Worm (Caenorhabditis elegans): ENCODE measurements around the gene F46B6.6.

The F46B6.6 gene

DNA sequence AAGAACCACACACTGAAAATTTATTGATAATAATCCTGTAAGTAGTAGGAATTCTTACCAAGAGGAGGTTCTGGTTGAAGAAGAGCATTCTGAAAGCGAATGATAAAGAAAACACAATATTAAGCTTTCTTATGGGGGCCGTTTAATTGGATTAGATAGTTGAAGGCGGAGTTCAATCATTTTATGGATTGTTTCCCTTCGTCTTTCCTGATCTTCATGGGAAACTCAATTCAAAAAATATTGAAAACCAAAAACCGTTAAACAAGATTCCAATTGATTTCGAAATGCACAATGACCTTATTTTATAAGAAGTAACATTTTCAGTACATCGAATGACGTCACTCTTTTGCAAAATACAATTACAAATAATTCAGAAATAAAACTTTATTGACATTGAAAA is 12.4 kb upstream of the F46B6.6 start, which contains the start of gene F46B6.13:
Gene F46B6.13 (minus strand): TSS at position 101 of the 400 bp plus-strand sequence.
- TF ChIP-seq F33H1.4 (GFP tag; IDR thresholded peaks at IDR 0.05), result no peak
- TF ChIP-seq mel-28 (tag; optimal IDR thresholded peaks at IDR 0.05; ENCODE audit: borderline replicate concordance), result no peak
- no peak for TF ChIP-seq tlf-1 (GFP tag; optimal IDR thresholded peaks at IDR 0.05)
- TF ChIP-seq nhr-179 (tag; optimal IDR thresholded peaks at IDR 0.05), result no peak
- TF ChIP-seq mcd-1 (GFP tag; IDR thresholded peaks at IDR 0.05), result no peak
- no peak for TF ChIP-seq ceh-58 (GFP tag; IDR thresholded peaks at IDR 0.05)
- TF ChIP-seq atf-7 (tag; optimal IDR thresholded peaks at IDR 0.05), result no peak
- no peak for TF ChIP-seq Y53F4B.3 (GFP tag; IDR thresholded peaks at IDR 0.05)
- no peak for TF ChIP-seq madf-8 (GFP tag; conservative IDR thresholded peaks at IDR 0.05)

DNA sequence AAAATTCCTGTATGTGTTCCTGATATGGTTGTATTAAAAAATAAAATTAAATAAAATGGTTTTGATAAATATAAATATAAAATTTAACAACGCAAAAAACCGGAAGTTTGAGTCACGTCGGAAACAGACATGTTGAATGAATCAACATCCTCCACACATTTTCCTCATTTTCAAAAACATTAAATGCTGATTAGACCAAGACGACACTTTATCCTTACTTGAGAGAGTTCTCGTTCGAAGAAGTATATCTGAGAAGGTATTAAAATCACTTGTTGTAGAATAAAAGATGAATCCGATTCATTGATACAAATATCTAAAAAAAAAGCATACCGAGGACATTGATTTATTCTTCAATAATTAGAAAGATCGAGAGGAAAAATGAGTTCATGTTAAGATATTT is 11.5 kb upstream of the F46B6.6 start:
- no peak for TF ChIP-seq let-607 (tag; optimal IDR thresholded peaks at IDR 0.05)
- TF ChIP-seq tbp1 (GFP tag; optimal IDR thresholded peaks at IDR 0.05), result no peak
- no peak for TF ChIP-seq Y56A3A.18 (GFP tag; IDR thresholded peaks at IDR 0.05)
- TF ChIP-seq F55B11.4 (tag; optimal IDR thresholded peaks at IDR 0.05; ENCODE audit: borderline replicate concordance, insufficient read depth), result no peak
- no peak for TF ChIP-seq ama-1 (optimal IDR thresholded peaks at IDR 0.05)
- no peak for TF ChIP-seq ama-1 (GFP tag; optimal IDR thresholded peaks at IDR 0.05)
- no peak for TF ChIP-seq chd-7 (tag; optimal IDR thresholded peaks at IDR 0.05)
- no peak for TF ChIP-seq F33H1.4 (GFP tag; IDR thresholded peaks at IDR 0.05)
- no peak for TF ChIP-seq bed-1 (GFP tag; IDR thresholded peaks at IDR 0.05)
- TF ChIP-seq pha-4 (tag; optimal IDR thresholded peaks at IDR 0.05), result no peak
- no peak for TF ChIP-seq rcor-1 (GFP tag; IDR thresholded peaks at IDR 0.05)
- TF ChIP-seq akir-1 (GFP tag; optimal IDR thresholded peaks at IDR 0.05), result no peak
- no peak for TF ChIP-seq hlh-26 (GFP tag; conservative IDR thresholded peaks at IDR 0.05)
- no peak for TF ChIP-seq snpc-1.1 (tag; optimal IDR thresholded peaks at IDR 0.05; ENCODE audit: insufficient read depth)
- TF ChIP-seq cebp-2 (GFP tag; IDR thresholded peaks at IDR 0.05), result no peak
- no peak for TF ChIP-seq lin-40 (tag; optimal IDR thresholded peaks at IDR 0.05)
- no peak for TF ChIP-seq zfh-2 (GFP tag; conservative IDR thresholded peaks at IDR 0.05)
- TF ChIP-seq ceh-40 (GFP tag; IDR thresholded peaks at IDR 0.05), result no peak
- TF ChIP-seq tbx-9 (tag; optimal IDR thresholded peaks at IDR 0.05; ENCODE audit: borderline replicate concordance), result no peak
- no peak for TF ChIP-seq ztf-3 (GFP tag; optimal IDR thresholded peaks at IDR 0.05)

DNA sequence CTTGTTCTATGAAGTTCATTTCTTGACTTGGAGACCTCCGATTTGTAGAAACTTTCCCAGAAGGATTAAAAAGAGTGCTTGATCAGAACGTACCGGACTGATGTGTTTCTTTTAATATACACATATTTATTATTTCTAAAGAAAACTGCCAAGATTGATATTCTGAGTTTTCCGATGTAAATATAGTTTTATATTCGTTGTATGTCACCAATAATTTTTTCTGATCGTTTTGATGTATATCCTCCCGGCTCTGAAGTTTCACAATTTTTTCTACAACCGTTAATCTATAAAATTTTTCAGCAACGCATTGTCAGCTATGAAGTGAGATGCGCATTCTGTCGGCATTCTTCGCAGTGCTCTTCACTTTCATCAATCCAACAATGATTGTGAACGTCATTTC is 9.9 kb upstream of the F46B6.6 start, which contains the start of gene F46B6.9:
Gene F46B6.9 (plus strand): TSS at position 301 of the 400 bp plus-strand sequence.
- TF ChIP-seq ceh-91 (GFP tag; IDR thresholded peaks at IDR 0.05) (no peak), pbrm-1 (GFP tag; IDR thresholded peaks at IDR 0.05) (no peak), egrh-3 (GFP tag; IDR thresholded peaks at IDR 0.05) (no peak), hmg-20 (GFP tag; IDR thresholded peaks at IDR 0.05) (no peak), nfyb-1 (GFP tag; IDR thresholded peaks at IDR 0.05) (no peak), F10E7.11 (tag; optimal IDR thresholded peaks at IDR 0.05) (no peak), let-607 (tag; optimal IDR thresholded peaks at IDR 0.05) (no peak), nfya-2 (GFP tag; IDR thresholded peaks at IDR 0.05) (no peak), lag-1 (GFP tag; IDR thresholded peaks at IDR 0.05) (no peak), snpc-1.3 (tag; optimal IDR thresholded peaks at IDR 0.05; ENCODE audit: insufficient read depth) (no peak), ceh-79 (tag; optimal IDR thresholded peaks at IDR 0.05) (no peak), ceh-100 (GFP tag; IDR thresholded peaks at IDR 0.05) (no peak), F39B2.1 (GFP tag; IDR thresholded peaks at IDR 0.05) (no peak), Y53G8AR.9 (GFP tag; conservative IDR thresholded peaks at IDR 0.05) (no peak)

Measured in whole organism, young adult.